Fruit fly (Drosophila melanogaster): ENCODE data around the gene ppk21.
A peak's percentile ranks its signal among the peaks of the same experiment; 100 is the strongest.

Gene ppk21

DNA sequence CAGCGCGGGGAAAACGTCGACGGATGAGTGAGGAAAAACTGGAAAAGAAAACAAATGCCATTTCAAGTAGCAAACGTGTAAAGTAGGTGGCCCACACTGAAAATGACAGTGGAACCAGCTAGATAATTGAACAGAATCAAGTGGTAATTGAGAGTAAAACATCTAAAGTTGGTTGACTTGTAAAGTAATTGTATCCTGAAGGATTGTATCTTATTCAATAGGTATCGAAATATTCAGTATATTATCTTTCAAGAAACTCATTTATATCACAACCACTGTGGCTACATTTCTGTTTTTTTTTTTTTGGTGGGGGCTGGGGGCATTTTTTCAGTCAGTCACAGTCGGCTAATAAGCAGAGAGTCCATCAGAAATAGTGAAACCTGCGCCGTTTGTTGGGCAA is 34.6 kb downstream of the ppk21 start (continued):
- TF ChIP-seq sr (GFP tag; IDR thresholded peaks at IDR 0.05) (0 out of 3 replicates have a peak, but pooled peaks have one; percentile 28), CG3995 (GFP tag; optimal IDR thresholded peaks at IDR 0.05) (no peak), CG13894 (tag; optimal IDR thresholded peaks at IDR 0.05) (no peak), CG32772 (GFP tag; IDR thresholded peaks at IDR 0.05) (peak; percentile 70), odd (GFP tag; optimal IDR thresholded peaks at IDR 0.05) (no peak), Gsc (GFP tag; IDR thresholded peaks at IDR 0.05) (peak; percentile 27; the same call in 1 of the 2 replicates), CG10209 (GFP tag; optimal IDR thresholded peaks at IDR 0.05) (no peak), CG30431 (GFP tag; optimal IDR thresholded peaks at IDR 0.05) (no peak), wek (GFP tag; optimal IDR thresholded peaks at IDR 0.05) (no peak), NfI (GFP tag; optimal IDR thresholded peaks at IDR 0.05) (no peak), schlank (tag; optimal IDR thresholded peaks at IDR 0.05) (no peak), Abd-B (GFP tag; optimal IDR thresholded peaks at IDR 0.05) (no peak), CG4730 (GFP tag; IDR thresholded peaks at IDR 0.05) (no peak), sd (tag; optimal IDR thresholded peaks at IDR 0.05) (no peak), chif (GFP tag; optimal IDR thresholded peaks at IDR 0.05) (peak in 1 of 2 experiments; percentile 16), gcm (GFP tag; optimal IDR thresholded peaks at IDR 0.05) (peak; percentile 4), CG42726 (GFP tag; IDR thresholded peaks at IDR 0.05; ENCODE audit: partially characterized antibody) (no peak), HLH54F (GFP tag; optimal IDR thresholded peaks at IDR 0.05) (no peak), sim (GFP tag; IDR thresholded peaks at IDR 0.05) (peak; percentile 58; the same call in 1 of the 2 replicates), ac (GFP tag; optimal IDR thresholded peaks at IDR 0.05) (no peak), CG3838 (GFP tag; optimal IDR thresholded peaks at IDR 0.05) (no peak), ci (GFP tag; IDR thresholded peaks at IDR 0.05) (peak; percentile 48; the same call in 1 of the 3 replicates), CG17829 (tag; optimal IDR thresholded peaks at IDR 0.05) (peak; percentile 59), CG34376 (GFP tag; optimal IDR thresholded peaks at IDR 0.05) (no peak), CG4424 (GFP tag; optimal IDR thresholded peaks at IDR 0.05) (peak; percentile 45), CG5245 (GFP tag; optimal IDR thresholded peaks at IDR 0.05) (no peak), bab2 (GFP tag; optimal IDR thresholded peaks at IDR 0.05) (peak; percentile 37), emc (GFP tag; optimal IDR thresholded peaks at IDR 0.05) (no peak), CG10654 (GFP tag; optimal IDR thresholded peaks at IDR 0.05) (no peak), hkb (optimal IDR thresholded peaks at IDR 0.05) (no peak), hkb (GFP tag; IDR thresholded peaks at IDR 0.05) (peak; percentile 49), fd3F (GFP tag; optimal IDR thresholded peaks at IDR 0.05) (no peak), CG1233 (GFP tag; optimal IDR thresholded peaks at IDR 0.05) (no peak), CG31224 (GFP tag; IDR thresholded peaks at IDR 0.05) (0 out of 2 replicates have a peak, but pooled peaks have one; percentile 10), Xrp1 (GFP tag; IDR thresholded peaks at IDR 0.05) (peak; percentile 84), pum (GFP tag; optimal IDR thresholded peaks at IDR 0.05) (peak; percentile 60), slbo (GFP tag; IDR thresholded peaks at IDR 0.05) (peak; percentile 15; the same call in 1 of the 2 replicates), CG34224 (GFP tag; IDR thresholded peaks at IDR 0.05; ENCODE audit: partially characterized antibody) (no peak), phol (tag; optimal IDR thresholded peaks at IDR 0.05) (no peak), Meics (GFP tag; optimal IDR thresholded peaks at IDR 0.05) (no peak), CG8924 (tag; optimal IDR thresholded peaks at IDR 0.05) (no peak), Sox102F (GFP tag; optimal IDR thresholded peaks at IDR 0.05) (peak; percentile 34), Drgx (GFP tag; IDR thresholded peaks at IDR 0.05) (peak; percentile 26; the same call in 1 of the 2 replicates), otp (GFP tag; IDR thresholded peaks at IDR 0.05) (peak; percentile 64; the same call in 1 of the 3 replicates), aop (GFP tag; IDR thresholded peaks at IDR 0.05) (0 out of 2 replicates have a peak, but pooled peaks have one; percentile 11), danr (GFP tag; IDR thresholded peaks at IDR 0.05) (peak; percentile 52; the same call in 1 of the 2 replicates), CG11504 (tag; optimal IDR thresholded peaks at IDR 0.05) (peak; percentile 40), E2f2 (GFP tag; IDR thresholded peaks at IDR 0.05) (0 out of 2 replicates have a peak, but pooled peaks have one; percentile 8), vnd (GFP tag; IDR thresholded peaks at IDR 0.05; ENCODE audit: partially characterized antibody) (no peak), Pdp1 (GFP tag; optimal IDR thresholded peaks at IDR 0.05) (peak in 1 of 2 experiments; percentile 44), sens (GFP tag) (peak; percentile 83)

Measured in whole organism, embryonic.